Fruit fly (Drosophila melanogaster) whole organism, embryonic: Measurements from ENCODE around the gene cry.
A peak's percentile ranks its signal among the peaks of the same experiment; 100 is the strongest.

Experiments used
- B-H1 ChIP-seq: fragments of 200-800 bp; sonication (Bioruptor generic); IDR thresholded peaks from 3 replicates; pipeline ENCODE4 v1.3.6; 2022; ENCODE audit warnings: missing biosample characterization, missing genetic modification characterization
- B-H2 ChIP-seq: fragments of 200-800 bp; sonication (Bioruptor generic); optimal IDR thresholded peaks from 2 replicates; lab custom pipeline; 2018; ENCODE audit warnings: missing biosample characterization, mild to moderate bottlenecking, missing genetic modification characterization
- C15 ChIP-seq: fragments of 200-800 bp; sonication (Bioruptor generic); IDR thresholded peaks from 3 replicates; pipeline ENCODE4 v1.3.6; 2022; ENCODE audit warnings: missing biosample characterization, missing genetic modification characterization
- CG10267 ChIP-seq: fragments of 200-800 bp; sonication (Bioruptor generic); optimal IDR thresholded peaks from 2 replicates; lab custom pipeline; 2018; ENCODE audit warnings: missing biosample characterization, mild to moderate bottlenecking, missing genetic modification characterization, moderate library complexity
- CG10366 ChIP-seq: fragments of 200-800 bp; sonication (Bioruptor generic); IDR thresholded peaks from 2 replicates; pipeline ENCODE4 v1.3.6; 2022; ENCODE audit warnings: missing biosample characterization, missing genetic modification characterization
- CG14710 ChIP-seq: fragments of 200-800 bp; sonication (Bioruptor generic); optimal IDR thresholded peaks from 3 replicates; lab custom pipeline; 2019; ENCODE audit warnings: missing biosample characterization, mild to moderate bottlenecking, missing genetic modification characterization, moderate library complexity
- CG15269 ChIP-seq: fragments of 200-800 bp; sonication (Bioruptor generic); optimal IDR thresholded peaks from 2 replicates; lab custom pipeline; 2018; ENCODE audit warnings: missing biosample characterization, mild to moderate bottlenecking, missing genetic modification characterization, moderate library complexity
- CG15479 ChIP-seq: fragments of 200-800 bp; sonication (Bioruptor generic); optimal IDR thresholded peaks from 3 replicates; lab custom pipeline; 2019; ENCODE audit warnings: missing biosample characterization, mild to moderate bottlenecking, missing genetic modification characterization, moderate library complexity
- CG16813 ChIP-seq: fragments of 200-800 bp; sonication (Bioruptor generic); IDR thresholded peaks from 3 replicates; pipeline ENCODE4 v1.3.6; 2022; ENCODE audit warnings: missing biosample characterization, missing genetic modification characterization; ENCODE audit not compliant: partially characterized antibody
- CG17328 ChIP-seq: fragments of 200-800 bp; sonication (Bioruptor generic); IDR thresholded peaks from 2 replicates; pipeline ENCODE4 v1.3.6; 2022; ENCODE audit warnings: missing biosample characterization, missing genetic modification characterization
- CG17361 ChIP-seq: fragments of 200-800 bp; sonication (Bioruptor generic); IDR thresholded peaks from 3 replicates; pipeline ENCODE4 v1.3.6; 2022; ENCODE audit warnings: missing biosample characterization, missing genetic modification characterization
- CG17612 ChIP-seq: fragments of 200-800 bp; sonication (Bioruptor generic); IDR thresholded peaks from 2 replicates; pipeline ENCODE4 v1.3.6; 2022; ENCODE audit warnings: missing biosample characterization, missing genetic modification characterization
- CG1832 ChIP-seq: fragments of 200-800 bp; sonication (Bioruptor generic); optimal IDR thresholded peaks from 2 replicates; lab custom pipeline; 2017; ENCODE audit warnings: missing biosample characterization, mild to moderate bottlenecking, missing genetic modification characterization, inconsistent platforms
- CG2116 ChIP-seq: fragments of 200-800 bp; sonication (Bioruptor generic); optimal IDR thresholded peaks from 3 replicates; lab custom pipeline; 2018; ENCODE audit warnings: missing biosample characterization, mild to moderate bottlenecking, missing genetic modification characterization
- CG2199 ChIP-seq: fragments of 200-800 bp; sonication (Bioruptor generic); IDR thresholded peaks from 3 replicates; pipeline ENCODE4 v1.3.6; 2022; ENCODE audit warnings: missing biosample characterization, missing genetic modification characterization
- CG30403 ChIP-seq: fragments of 200-800 bp; sonication (Bioruptor generic); optimal IDR thresholded peaks from 3 replicates; lab custom pipeline; 2016; ENCODE audit warnings: missing biosample characterization, missing genetic modification characterization
- CG31224 ChIP-seq: fragments of 200-800 bp; sonication (Bioruptor generic); IDR thresholded peaks from 2 replicates; pipeline ENCODE4 v1.3.6; 2022; ENCODE audit warnings: missing biosample characterization, missing genetic modification characterization
- CG32532 ChIP-seq: fragments of 200-800 bp; sonication (Bioruptor generic); IDR thresholded peaks from 2 replicates; pipeline ENCODE4 v1.3.6; 2022; ENCODE audit warnings: missing biosample characterization, missing genetic modification characterization
- CG34224 ChIP-seq: fragments of 200-800 bp; sonication (Bioruptor generic); IDR thresholded peaks from 3 replicates; pipeline ENCODE4 v1.3.6; 2022; ENCODE audit warnings: missing biosample characterization, missing genetic modification characterization; ENCODE audit not compliant: partially characterized antibody
- CG3995 ChIP-seq: fragments of 200-800 bp; sonication (Bioruptor generic); optimal IDR thresholded peaks from 3 replicates; lab custom pipeline; 2016; ENCODE audit warnings: missing biosample characterization, missing genetic modification characterization
- CG4360 ChIP-seq: fragments of 200-800 bp; sonication (Bioruptor generic); IDR thresholded peaks from 2 replicates; pipeline ENCODE4 v1.3.6; 2022; ENCODE audit warnings: missing biosample characterization, missing genetic modification characterization
- CG4730 ChIP-seq: fragments of 200-800 bp; sonication (Bioruptor generic); IDR thresholded peaks from 2 replicates; pipeline ENCODE4 v1.3.6; 2022; ENCODE audit warnings: missing biosample characterization, missing genetic modification characterization
- CG6854 ChIP-seq: fragments of 200-800 bp; sonication (Bioruptor generic); optimal IDR thresholded peaks from 3 replicates; lab custom pipeline; 2017; ENCODE audit warnings: missing biosample characterization, mild to moderate bottlenecking, missing genetic modification characterization
- CG8089 ChIP-seq: fragments of 200-800 bp; sonication (Bioruptor generic); optimal IDR thresholded peaks from 3 replicates; lab custom pipeline; 2016; ENCODE audit warnings: missing biosample characterization, missing genetic modification characterization
- CG9609 ChIP-seq: fragments of 200-800 bp; sonication (Bioruptor generic); optimal IDR thresholded peaks from 3 replicates; lab custom pipeline; 2016; ENCODE audit warnings: missing biosample characterization, missing genetic modification characterization
- CoRest ChIP-seq: fragments of 200-800 bp; sonication (Bioruptor generic); optimal IDR thresholded peaks from 3 replicates; lab custom pipeline; 2018; ENCODE audit warnings: missing biosample characterization, mild to moderate bottlenecking, missing genetic modification characterization, moderate library complexity
- D19B ChIP-seq: fragments of 200-800 bp; sonication (Bioruptor generic); optimal IDR thresholded peaks from 2 replicates; lab custom pipeline; 2017; ENCODE audit warnings: missing biosample characterization, mild to moderate bottlenecking, missing genetic modification characterization
- Dip3 ChIP-seq: fragments of 200-800 bp; sonication (Bioruptor generic); optimal IDR thresholded peaks from 3 replicates; lab custom pipeline; 2016; ENCODE audit warnings: missing biosample characterization, missing genetic modification characterization
- E2f1 ChIP-seq: fragments of 200-800 bp; sonication (Bioruptor generic); IDR thresholded peaks from 2 replicates; pipeline ENCODE4 v1.3.6; 2022; ENCODE audit warnings: missing biosample characterization, missing genetic modification characterization
- E2f2 ChIP-seq: fragments of 200-800 bp; sonication (Bioruptor generic); IDR thresholded peaks from 2 replicates; pipeline ENCODE4 v1.3.6; 2022; ENCODE audit warnings: missing biosample characterization, missing genetic modification characterization
- Fer3 ChIP-seq: fragments of 200-800 bp; sonication (Bioruptor generic); optimal IDR thresholded peaks from 2 replicates; lab custom pipeline; 2018; ENCODE audit warnings: missing biosample characterization, mild to moderate bottlenecking, missing genetic modification characterization, moderate library complexity
- Hr51 ChIP-seq, 2 experiments: fragments of 200-800 bp; sonication (Bioruptor generic); optimal IDR thresholded peaks; 2 replicates in 1 of 2; 3 replicates in 1 of 2; lab custom pipeline; 2016 to 2018; ENCODE audit warnings: missing biosample characterization in 2 of 2, missing genetic modification characterization in 2 of 2, mild to moderate bottlenecking in 1 of 2, moderate library complexity in 1 of 2
- NK7.1 ChIP-seq: fragments of 200-800 bp; sonication (Bioruptor generic); optimal IDR thresholded peaks from 3 replicates; lab custom pipeline; 2016; ENCODE audit warnings: missing biosample characterization, missing genetic modification characterization
- NfI ChIP-seq: fragments of 200-800 bp; sonication (Bioruptor generic); optimal IDR thresholded peaks from 3 replicates; lab custom pipeline; 2018; ENCODE audit warnings: missing biosample characterization, mild to moderate bottlenecking, missing genetic modification characterization, moderate library complexity
- Six4 ChIP-seq: fragments of 200-800 bp; sonication (Bioruptor generic); optimal IDR thresholded peaks from 2 replicates; lab custom pipeline; 2016; ENCODE audit warnings: missing biosample characterization, missing genetic modification characterization
- Sry-δ ChIP-seq: fragments of 200-800 bp; sonication (Bioruptor generic); optimal IDR thresholded peaks from 2 replicates; lab custom pipeline; 2016; ENCODE audit warnings: missing biosample characterization, missing genetic modification characterization
- YL-1 ChIP-seq: fragments of 200-800 bp; sonication (Bioruptor generic); optimal IDR thresholded peaks from 3 replicates; lab custom pipeline; 2017; ENCODE audit warnings: missing biosample characterization, mild to moderate bottlenecking, missing genetic modification characterization
- amos ChIP-seq: fragments of 200-800 bp; sonication (Bioruptor generic); IDR thresholded peaks from 2 replicates; pipeline ENCODE4 v1.3.6; 2022; ENCODE audit warnings: missing biosample characterization, missing genetic modification characterization; ENCODE audit not compliant: partially characterized antibody
- ap ChIP-seq: fragments of 200-800 bp; sonication (Bioruptor generic); IDR thresholded peaks from 2 replicates; pipeline ENCODE4 v1.3.6; 2022; ENCODE audit warnings: missing biosample characterization, missing genetic modification characterization
- ci ChIP-seq: fragments of 200-800 bp; sonication (Bioruptor generic); IDR thresholded peaks from 3 replicates; pipeline ENCODE4 v1.3.6; 2022; ENCODE audit warnings: missing biosample characterization, missing genetic modification characterization
- dati ChIP-seq: fragments of 200-800 bp; sonication (Bioruptor generic); IDR thresholded peaks from 2 replicates; pipeline ENCODE4 v1.3.6; 2022; ENCODE audit warnings: missing biosample characterization, missing genetic modification characterization
- ewg ChIP-seq: fragments of 200-800 bp; sonication (Bioruptor generic); optimal IDR thresholded peaks from 3 replicates; lab custom pipeline; 2017; ENCODE audit warnings: mild to moderate bottlenecking, missing biosample characterization, missing genetic modification reagents, missing genetic modification characterization
- gro ChIP-seq: fragments of 200-800 bp; sonication (Bioruptor generic); optimal IDR thresholded peaks from 2 replicates; lab custom pipeline; 2016; ENCODE audit warnings: missing biosample characterization, missing genetic modification characterization
- lab ChIP-seq: fragments of 200-800 bp; sonication (Bioruptor generic); optimal IDR thresholded peaks from 3 replicates; lab custom pipeline; 2017; ENCODE audit warnings: missing biosample characterization, missing genetic modification characterization, mild to moderate bottlenecking, moderate library complexity, missing genetic modification reagents
- mam ChIP-seq: fragments of 200-800 bp; sonication (Bioruptor generic); optimal IDR thresholded peaks from 3 replicates; lab custom pipeline; 2016; ENCODE audit warnings: missing biosample characterization, missing genetic modification characterization
- sc ChIP-seq, 3 experiments: fragments of >200 bp in 2 of 3; fragments of 200-800 bp in 1 of 3; sonication (Bioruptor generic) in 1 of 3; optimal IDR thresholded peaks; 2 replicates in 2 of 3; 3 replicates in 1 of 3; lab custom pipeline; 2017; ENCODE audit warnings: mild to moderate bottlenecking in 1 of 3, missing biosample characterization in 1 of 3, missing genetic modification characterization in 1 of 3, missing genetic modification reagents in 1 of 3
- schlank ChIP-seq: fragments of 200-800 bp; sonication (Bioruptor generic); optimal IDR thresholded peaks from 2 replicates; lab custom pipeline; 2018; ENCODE audit warnings: missing biosample characterization, mild to moderate bottlenecking, missing genetic modification characterization
- slbo ChIP-seq: fragments of 200-800 bp; sonication (Bioruptor generic); IDR thresholded peaks from 2 replicates; pipeline ENCODE4 v1.3.6; 2022; ENCODE audit warnings: missing biosample characterization, missing genetic modification characterization
- ssp ChIP-seq: fragments of 200-800 bp; sonication (Bioruptor generic); IDR thresholded peaks from 2 replicates; pipeline ENCODE4 v1.3.6; 2022; ENCODE audit warnings: missing biosample characterization, missing genetic modification characterization
- stc ChIP-seq: fragments of 200-800 bp; sonication (Bioruptor generic); IDR thresholded peaks from 2 replicates; pipeline ENCODE4 v1.3.6; 2022; ENCODE audit warnings: missing biosample characterization, missing genetic modification characterization

Gene cry

dm6 chr3R:19164873-19165456, 47.0 kb upstream of the cry start (continued):
- TF ChIP-seq amos (GFP tag; lab: Robert Waterston, UW) (no peak), ewg (GFP tag; lab: Kevin White, UChicago) (no peak), CG10267 (tag; lab: Kevin White, UChicago) (peak; percentile 8), stc (GFP tag; lab: Robert Waterston, UW) (peak; percentile 49; the same call in 1 of the 2 replicates), CG3995 (GFP tag; lab: Kevin White, UChicago) (no peak), mam (GFP tag; lab: Kevin White, UChicago) (peak; percentile 2), CG15479 (GFP tag; lab: Kevin White, UChicago) (no peak), CG15269 (tag; lab: Kevin White, UChicago) (peak; percentile 52), CG4360 (GFP tag; lab: Robert Waterston, UW) (peak; percentile 15; the same call in 1 of the 2 replicates), CG17612 (GFP tag; lab: Robert Waterston, UW) (no peak), C15 (GFP tag; lab: Robert Waterston, UW) (no peak), B-H2 (GFP tag; lab: Kevin White, UChicago) (peak; percentile 21), E2f1 (GFP tag; lab: Robert Waterston, UW) (peak; percentile 52), CG34224 (GFP tag; lab: Robert Waterston, UW) (no peak), gro (GFP tag; lab: Kevin White, UChicago) (no peak), CG17328 (GFP tag; lab: Robert Waterston, UW) (peak; percentile 39; the same call in 1 of the 2 replicates), NK7.1 (GFP tag; lab: Kevin White, UChicago) (no peak), CoRest (tag; lab: Kevin White, UChicago) (peak; percentile 59), ap (GFP tag; lab: Robert Waterston, UW) (no peak), CG32532 (GFP tag; lab: Robert Waterston, UW) (peak; percentile 54), CG4730 (GFP tag; lab: Robert Waterston, UW) (no peak), ssp (no peak), slbo (GFP tag; lab: Robert Waterston, UW) (peak; percentile 31; the same call in 1 of the 2 replicates), CG10366 (GFP tag; lab: Robert Waterston, UW) (peak; percentile 33; the same call in 1 of the 2 replicates), Fer3 (tag; lab: Kevin White, UChicago) (peak; percentile 54), CG16813 (no peak), CG9609 (GFP tag; lab: Kevin White, UChicago) (peak; percentile 3), ci (GFP tag; lab: Robert Waterston, UW) (peak; percentile 71; the same call in 2 of the 3 replicates), sc (optimal IDR thresholded peaks at IDR 0.05; lab: Kevin White, UChicago) (no peak), sc (GFP tag; optimal IDR thresholded peaks at IDR 0.05; lab: Kevin White, UChicago) (peak; percentile 13), D19B (GFP tag; lab: Kevin White, UChicago) (no peak), CG1832 (GFP tag; lab: Kevin White, UChicago) (no peak), CG2199 (no peak), Hr51 (GFP tag; optimal IDR thresholded peaks at IDR 0.05; lab: Kevin White, UChicago) (peak in 1 of 2 experiments; percentile 65), schlank (tag; lab: Kevin White, UChicago) (no peak), CG8089 (GFP tag; lab: Kevin White, UChicago) (peak; percentile 32), Dip3 (GFP tag; lab: Kevin White, UChicago) (peak; percentile 37), CG2116 (GFP tag; lab: Kevin White, UChicago) (peak; percentile 2), lab (GFP tag; lab: Kevin White, UChicago) (peak; percentile 57), Six4 (no peak), dati (no peak), CG31224 (GFP tag; lab: Robert Waterston, UW) (no peak), CG14710 (tag; lab: Kevin White, UChicago) (peak; percentile 31), NfI (GFP tag; lab: Kevin White, UChicago) (peak; percentile 42), YL-1 (GFP tag; lab: Kevin White, UChicago) (no peak), Sry-δ (GFP tag; lab: Kevin White, UChicago) (no peak), E2f2 (GFP tag; lab: Robert Waterston, UW) (peak; percentile 10; the same call in 1 of the 2 replicates), CG6854 (no peak), CG17361 (peak; percentile 73), B-H1 (no peak), CG30403 (GFP tag; lab: Kevin White, UChicago) (peak; percentile 49)
